Fruit fly (Drosophila melanogaster): ENCODE results near the gene Surf6.
A peak's percentile ranks its signal among the peaks of the same experiment; 100 is the strongest.

The Surf6 gene

dm6 chr3R:19877427-19878076, 27.1 kb downstream of the Surf6 start, which contains the start of the genes CG17186 and Arc42 (continued):
- peak; percentile 15 for TF ChIP-seq CG1233 (GFP tag; optimal IDR thresholded peaks at IDR 0.05)
- peak; percentile 11 for TF ChIP-seq CG13123 (GFP tag; optimal IDR thresholded peaks at IDR 0.05)
- TF ChIP-seq PHDP (tag; optimal IDR thresholded peaks at IDR 0.05): peak; percentile 6
- peak; percentile 82 for TF ChIP-seq sens (GFP tag)
- peak; percentile 15 for TF ChIP-seq bab2 (GFP tag; optimal IDR thresholded peaks at IDR 0.05)
- TF ChIP-seq Dip3 (GFP tag; optimal IDR thresholded peaks at IDR 0.05): peak; percentile 11
- TF ChIP-seq Lim3 (GFP tag; IDR thresholded peaks at IDR 0.05): no peak
- no peak for TF ChIP-seq Atf-2 (GFP tag; optimal IDR thresholded peaks at IDR 0.05)
- no peak for TF ChIP-seq Ravus (GFP tag; IDR thresholded peaks at IDR 0.05)
- TF ChIP-seq insv (GFP tag; optimal IDR thresholded peaks at IDR 0.05): no peak
- peak; percentile 64 for TF ChIP-seq phol (tag; optimal IDR thresholded peaks at IDR 0.05)
- peak; percentile 99 for TF ChIP-seq CG6254 (GFP tag; optimal IDR thresholded peaks at IDR 0.05)
- TF ChIP-seq CG11398 (GFP tag; optimal IDR thresholded peaks at IDR 0.05): no peak
- TF ChIP-seq CG2116 (GFP tag; optimal IDR thresholded peaks at IDR 0.05): peak; percentile 54
- TF ChIP-seq ase (GFP tag; IDR thresholded peaks at IDR 0.05): no peak
- TF ChIP-seq dan (GFP tag; IDR thresholded peaks at IDR 0.05): no peak
- no peak for TF ChIP-seq CG7786 (GFP tag; optimal IDR thresholded peaks at IDR 0.05)
- TF ChIP-seq gcm2 (GFP tag; optimal IDR thresholded peaks at IDR 0.05): no peak
- TF ChIP-seq cato (GFP tag; optimal IDR thresholded peaks at IDR 0.05; ENCODE audit: borderline replicate concordance): peak; percentile 3
- no peak for TF ChIP-seq CG11696 (GFP tag; IDR thresholded peaks at IDR 0.05)
- TF ChIP-seq TFAM (GFP tag; optimal IDR thresholded peaks at IDR 0.05): no peak
- no peak for TF ChIP-seq sens-2 (GFP tag; IDR thresholded peaks at IDR 0.05)
- no peak for TF ChIP-seq CG8281 (tag; optimal IDR thresholded peaks at IDR 0.05)
- TF ChIP-seq CG16779 (GFP tag; IDR thresholded peaks at IDR 0.05): no peak
- peak; percentile 3 for TF ChIP-seq az2 (GFP tag; optimal IDR thresholded peaks at IDR 0.05)
- TF ChIP-seq Usf (GFP tag; optimal IDR thresholded peaks at IDR 0.05): no peak
- TF ChIP-seq CG4360 (GFP tag; IDR thresholded peaks at IDR 0.05): no peak
- TF ChIP-seq gfzf (GFP tag; optimal IDR thresholded peaks at IDR 0.05): peak; percentile 88
- TF ChIP-seq CG31441 (GFP tag; IDR thresholded peaks at IDR 0.05): peak; percentile 46
- TF ChIP-seq CG17829 (tag; optimal IDR thresholded peaks at IDR 0.05): peak; percentile 9
- peak; percentile 75 for TF ChIP-seq YL-1 (GFP tag; optimal IDR thresholded peaks at IDR 0.05)
- peak; percentile 19 for TF ChIP-seq Nf-YC (tag; optimal IDR thresholded peaks at IDR 0.05)
- TF ChIP-seq CG13287 (GFP tag; IDR thresholded peaks at IDR 0.05; ENCODE audit: partially characterized antibody): peak; percentile 20; the same call in 1 of the 2 replicates
- no peak for TF ChIP-seq peb (GFP tag; IDR thresholded peaks at IDR 0.05)
- no peak for TF ChIP-seq shn (GFP tag; optimal IDR thresholded peaks at IDR 0.05)
- no peak for TF ChIP-seq Doc3 (GFP tag; IDR thresholded peaks at IDR 0.05; ENCODE audit: partially characterized antibody)
- no peak for TF ChIP-seq Mes4 (GFP tag; optimal IDR thresholded peaks at IDR 0.05)
- TF ChIP-seq CG30403 (GFP tag; optimal IDR thresholded peaks at IDR 0.05): no peak
- TF ChIP-seq sc (optimal IDR thresholded peaks at IDR 0.05): no peak
- no peak for TF ChIP-seq sc (GFP tag; optimal IDR thresholded peaks at IDR 0.05)
- TF ChIP-seq CG13296 (GFP tag; optimal IDR thresholded peaks at IDR 0.05): no peak
- no peak for TF ChIP-seq Opbp (GFP tag; IDR thresholded peaks at IDR 0.05; ENCODE audit: partially characterized antibody)
- no peak for TF ChIP-seq aop (GFP tag; IDR thresholded peaks at IDR 0.05)
- no peak for TF ChIP-seq CG17328 (GFP tag; IDR thresholded peaks at IDR 0.05)
- no peak for TF ChIP-seq toy (GFP tag; IDR thresholded peaks at IDR 0.05)
- peak; percentile 45 for TF ChIP-seq gem (tag; optimal IDR thresholded peaks at IDR 0.05)
- no peak for TF ChIP-seq CG16813 (GFP tag; IDR thresholded peaks at IDR 0.05; ENCODE audit: partially characterized antibody)
- TF ChIP-seq Sox100B (GFP tag; optimal IDR thresholded peaks at IDR 0.05): peak; percentile 7
- TF ChIP-seq grn (GFP tag; optimal IDR thresholded peaks at IDR 0.05): no peak
- TF ChIP-seq CG17912 (GFP tag; optimal IDR thresholded peaks at IDR 0.05): no peak
- peak; percentile 1 for TF ChIP-seq CG10462 (GFP tag; optimal IDR thresholded peaks at IDR 0.05)
